Worm (Caenorhabditis elegans) whole organism, L3 larva: Measurements from ENCODE around the gene chil-9.

Experiments
- aly-2 ChIP-seq: fragments of 150-350 bp; optimal IDR thresholded peaks from 2 replicates; lab custom pipeline; 2014; ENCODE audit warnings: missing biosample characterization, missing genetic modification characterization
- ama-1 ChIP-seq: fragments of 150-350 bp; optimal IDR thresholded peaks from 2 replicates; lab custom pipeline; 2018
- ceh-16 ChIP-seq: sonication (generic microtip); optimal IDR thresholded peaks from 2 replicates; lab custom pipeline; 2017; ENCODE audit warnings: missing biosample characterization, missing genetic modification characterization
- ceh-28 ChIP-seq: fragments of 150-350 bp; optimal IDR thresholded peaks from 2 replicates; lab custom pipeline; 2014; ENCODE audit warnings: missing biosample characterization, missing genetic modification reagents, missing genetic modification characterization
- ceh-82 ChIP-seq: fragments of 150-350 bp; optimal IDR thresholded peaks from 2 replicates; lab custom pipeline; 2014; ENCODE audit warnings: missing biosample characterization, missing genetic modification characterization
- ceh-9 ChIP-seq: sonication (generic microtip); optimal IDR thresholded peaks from 2 replicates; lab custom pipeline; 2018; ENCODE audit warnings: missing biosample characterization, missing genetic modification characterization
- egl-5 ChIP-seq: fragments of 150-350 bp; optimal IDR thresholded peaks from 2 replicates; lab custom pipeline; 2017; ENCODE audit warnings: missing biosample characterization, missing genetic modification reagents, missing genetic modification characterization, inconsistent platforms
- elt-1 ChIP-seq: fragments of 150-350 bp; optimal IDR thresholded peaks from 2 replicates; lab custom pipeline; 2014; ENCODE audit warnings: missing biosample characterization, missing genetic modification characterization
- elt-2 ChIP-seq: sonication (generic microtip); optimal IDR thresholded peaks from 2 replicates; lab custom pipeline; 2016; ENCODE audit warnings: missing genetic modification reagents, mild to moderate bottlenecking, missing genetic modification characterization, missing compliant biosample characterization
- elt-3 ChIP-seq, 3 experiments: fragments of 150-350 bp in 1 of 3; sonication (generic microtip) in 2 of 3; optimal IDR thresholded peaks; 2 replicates in 2 of 3; 4 replicates in 1 of 3; lab custom pipeline; 2014 to 2017; ENCODE audit warnings: missing biosample characterization in 3 of 3, missing genetic modification characterization in 3 of 3
- eor-1 ChIP-seq, 2 experiments: fragments of 150-350 bp; optimal IDR thresholded peaks; 2 replicates each; lab custom pipeline; 2014 to 2018; ENCODE audit warnings: missing biosample characterization in 2 of 2, missing genetic modification characterization in 2 of 2
- fkh-10 ChIP-seq: sonication (generic microtip); optimal IDR thresholded peaks from 2 replicates; lab custom pipeline; 2017; ENCODE audit warnings: missing biosample characterization, missing genetic modification reagents, missing genetic modification characterization
- fos-1 ChIP-seq: fragments of 150-350 bp; optimal IDR thresholded peaks from 2 replicates; lab custom pipeline; 2014; ENCODE audit warnings: missing biosample characterization, missing genetic modification characterization
- hmg-11 ChIP-seq: sonication (generic microtip); optimal IDR thresholded peaks from 2 replicates; lab custom pipeline; 2016; ENCODE audit warnings: missing genetic modification characterization, missing compliant biosample characterization
- jun-1 ChIP-seq: fragments of 150-350 bp; optimal IDR thresholded peaks from 2 replicates; lab custom pipeline; 2014; ENCODE audit warnings: missing biosample characterization, missing genetic modification reagents, missing genetic modification characterization
- lin-15B ChIP-seq: fragments of 150-350 bp; optimal IDR thresholded peaks from 2 replicates; lab custom pipeline; 2014; ENCODE audit warnings: missing biosample characterization, missing genetic modification characterization
- mdl-1 ChIP-seq: fragments of 150-350 bp; optimal IDR thresholded peaks from 2 replicates; lab custom pipeline; 2014; ENCODE audit warnings: missing biosample characterization, missing genetic modification characterization
- nfya-1 ChIP-seq: sonication (generic microtip); optimal IDR thresholded peaks from 2 replicates; lab custom pipeline; 2017; ENCODE audit warnings: missing genetic modification characterization, mild to moderate bottlenecking, missing compliant biosample characterization, antibody characterized with exemption, moderate library complexity; ENCODE audit not compliant: insufficient read depth
- nhr-11 ChIP-seq: fragments of 150-350 bp; optimal IDR thresholded peaks from 2 replicates; lab custom pipeline; 2014; ENCODE audit warnings: missing biosample characterization, missing genetic modification characterization
- nhr-23 ChIP-seq: fragments of 150-350 bp; optimal IDR thresholded peaks from 2 replicates; lab custom pipeline; 2014; ENCODE audit warnings: missing biosample characterization, missing genetic modification reagents, missing genetic modification characterization
- nhr-237 ChIP-seq: fragments of 150-350 bp; optimal IDR thresholded peaks from 2 replicates; lab custom pipeline; 2014; ENCODE audit warnings: missing biosample characterization, missing genetic modification characterization
- nhr-25 ChIP-seq: sonication (generic microtip); optimal IDR thresholded peaks from 2 replicates; lab custom pipeline; 2017; ENCODE audit warnings: missing biosample characterization, missing genetic modification characterization
- nhr-28 ChIP-seq: fragments of 150-350 bp; optimal IDR thresholded peaks from 2 replicates; lab custom pipeline; 2014; ENCODE audit warnings: missing biosample characterization, missing genetic modification characterization
- nhr-43 ChIP-seq: sonication (generic microtip); optimal IDR thresholded peaks from 2 replicates; lab custom pipeline; 2016; ENCODE audit warnings: mild to moderate bottlenecking, missing genetic modification characterization, missing compliant biosample characterization; ENCODE audit not compliant: poor library complexity, severe bottlenecking
- nhr-76 ChIP-seq: fragments of 150-350 bp; sonication (generic microtip); optimal IDR thresholded peaks from 5 replicates; lab custom pipeline; 2014; ENCODE audit warnings: missing biosample characterization, missing genetic modification characterization
- nhr-77 ChIP-seq: fragments of 150-350 bp; optimal IDR thresholded peaks from 2 replicates; lab custom pipeline; 2014; ENCODE audit warnings: missing biosample characterization, missing genetic modification characterization
- pha-4 ChIP-seq: fragments of 150-350 bp; optimal IDR thresholded peaks from 2 replicates; lab custom pipeline; 2014; ENCODE audit warnings: missing biosample characterization, missing genetic modification reagents, missing genetic modification characterization
- pqm-1 ChIP-seq: fragments of 150-350 bp; optimal IDR thresholded peaks from 2 replicates; lab custom pipeline; 2017; ENCODE audit warnings: missing biosample characterization, missing genetic modification characterization, inconsistent platforms
- sea-2 ChIP-seq: fragments of 150-350 bp; sonication (generic microtip); optimal IDR thresholded peaks from 4 replicates; lab custom pipeline; 2014; ENCODE audit warnings: missing biosample characterization, missing genetic modification reagents, missing genetic modification characterization
- skn-1 ChIP-seq: fragments of 150-350 bp; optimal IDR thresholded peaks from 2 replicates; lab custom pipeline; 2014; ENCODE audit warnings: missing biosample characterization, missing genetic modification characterization
- snpc-4 ChIP-seq: fragments of 150-350 bp; optimal IDR thresholded peaks from 2 replicates; lab custom pipeline; 2014; ENCODE audit warnings: missing biosample characterization, missing genetic modification characterization
- unc-39 ChIP-seq: sonication (generic microtip); optimal IDR thresholded peaks from 4 replicates; lab custom pipeline; 2017; ENCODE audit warnings: missing biosample characterization, missing genetic modification characterization
- zag-1 ChIP-seq: fragments of 150-350 bp; optimal IDR thresholded peaks from 2 replicates; lab custom pipeline; 2014; ENCODE audit warnings: missing biosample characterization, missing genetic modification characterization
- ztf-11 ChIP-seq: fragments of 150-350 bp; optimal IDR thresholded peaks from 2 replicates; lab custom pipeline; 2014; ENCODE audit warnings: missing biosample characterization, missing genetic modification characterization

The chil-9 gene

DNA sequence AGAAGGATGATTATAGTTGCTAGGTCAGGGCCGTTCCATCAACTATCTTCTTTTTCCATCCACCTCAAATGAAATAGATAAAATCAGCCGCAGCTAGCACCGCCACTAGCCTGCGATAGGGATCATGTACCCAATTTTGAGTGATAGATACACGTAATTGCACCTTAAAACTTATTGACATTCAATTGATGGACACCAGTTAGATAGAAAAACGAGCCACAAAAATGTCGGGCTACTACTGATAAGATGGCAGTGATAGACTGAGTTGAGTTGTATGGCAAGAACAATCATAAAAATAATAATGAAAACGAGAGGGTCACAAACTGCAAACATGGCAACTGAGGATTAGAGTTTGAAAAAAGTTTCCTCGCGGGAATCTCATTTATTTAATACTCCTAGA, 46.7 kb upstream of the chil-9 start:
- TF ChIP-seq pqm-1 (tag; lab: Kevin White, UChicago) (peak; percentile 48), nhr-76 (tag; lab: Kevin White, UChicago) (no peak), fkh-10 (no peak), unc-39 (tag; lab: Kevin White, UChicago) (no peak), mdl-1 (tag; lab: Kevin White, UChicago) (no peak), skn-1 (tag; lab: Kevin White, UChicago) (no peak), nhr-11 (tag; lab: Kevin White, UChicago) (no peak), aly-2 (tag; lab: Kevin White, UChicago) (no peak), elt-1 (tag; lab: Kevin White, UChicago) (peak; percentile 91), egl-5 (tag; lab: Kevin White, UChicago) (no peak), nhr-23 (tag; lab: Kevin White, UChicago) (peak; percentile 2), elt-2 (tag; lab: Kevin White, UChicago) (peak; percentile 75), lin-15B (tag; lab: Kevin White, UChicago) (no peak), eor-1 (tag; optimal IDR thresholded peaks at IDR 0.05; lab: Kevin White, UChicago) (no peak), elt-3 (tag; optimal IDR thresholded peaks at IDR 0.05; lab: Kevin White, UChicago) (no peak), nhr-25 (no peak), ztf-11 (tag; lab: Kevin White, UChicago) (no peak), nfya-1 (tag; lab: Kevin White, UChicago) (no peak), nhr-28 (tag; lab: Kevin White, UChicago) (no peak)

DNA sequence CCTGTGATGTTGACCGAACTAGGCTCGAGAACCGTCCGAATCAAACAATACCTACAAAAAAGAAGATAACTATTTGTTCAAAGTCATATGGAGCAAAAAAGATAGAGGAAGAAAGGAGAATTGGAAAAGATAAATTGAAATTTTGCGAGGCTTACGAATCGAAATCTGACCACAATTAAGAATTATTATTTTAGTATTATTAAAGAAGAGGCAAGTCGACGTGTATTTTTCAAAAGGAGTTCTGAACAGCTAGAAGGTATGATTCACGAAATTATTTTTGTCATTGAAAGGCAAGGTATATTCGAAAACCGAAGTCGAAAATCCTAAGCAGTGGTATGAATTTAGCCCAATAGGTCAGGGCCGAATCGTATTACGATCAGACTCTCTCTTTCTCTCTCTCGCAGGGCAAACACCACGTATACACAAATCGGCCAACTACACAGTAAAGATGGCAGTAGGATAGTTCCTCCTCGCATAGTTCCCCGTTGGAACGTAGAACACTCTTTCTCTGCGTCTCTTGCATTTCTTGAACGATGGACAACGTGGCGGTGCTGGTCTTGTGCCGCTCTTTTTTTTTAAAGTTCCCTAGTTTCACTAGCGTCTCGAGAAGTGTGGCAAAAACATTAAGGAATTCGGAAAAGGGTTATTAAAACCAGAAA, 46.0 kb upstream of the chil-9 start, which contains the start of gene vgln-1:
TSS of gene vgln-1 (minus strand) at position 51 of the 659 bp plus-strand sequence.
- TF ChIP-seq ceh-16 (tag; lab: Kevin White, UChicago) (no peak), ama-1 (no peak), hmg-11 (tag; lab: Kevin White, UChicago) (peak; percentile 1), nhr-23 (tag; lab: Kevin White, UChicago) (peak; percentile 61), skn-1 (tag; lab: Kevin White, UChicago) (no peak), pha-4 (tag; lab: Kevin White, UChicago) (peak; percentile 69), nhr-25 (peak; percentile 55), pqm-1 (tag; lab: Kevin White, UChicago) (no peak), nhr-28 (tag; lab: Kevin White, UChicago) (no peak)
- TF ChIP-seq, all 47 proteins: peak for 4

DNA sequence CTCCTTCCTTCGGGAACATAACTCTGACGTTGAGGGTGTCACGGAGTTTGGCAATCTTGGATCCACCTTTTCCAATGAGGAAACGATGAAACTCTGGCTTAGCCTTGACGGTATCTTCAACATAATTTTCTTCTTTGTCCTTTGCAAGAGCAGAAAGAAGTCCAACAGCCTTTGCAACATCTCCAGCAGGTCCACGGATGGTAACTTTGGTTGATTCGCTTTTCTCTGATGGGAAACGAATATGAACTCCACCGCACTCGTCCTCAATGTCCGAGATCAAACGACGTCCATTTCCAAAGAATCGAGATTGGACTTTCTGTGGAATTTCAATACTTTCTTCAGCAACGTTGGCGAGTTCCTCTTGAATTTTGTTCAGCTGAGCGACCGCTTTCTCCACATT, 43.4 kb upstream of the chil-9 start:
- TF ChIP-seq elt-3 (tag; optimal IDR thresholded peaks at IDR 0.05; lab: Kevin White, UChicago) = no peak
- TF ChIP-seq zag-1 = no peak
- TF ChIP-seq snpc-4 (tag; lab: Kevin White, UChicago) = no peak
- TF ChIP-seq skn-1 (tag; lab: Kevin White, UChicago) = no peak
- TF ChIP-seq ceh-16 (tag; lab: Kevin White, UChicago) = no peak
- TF ChIP-seq nhr-25 = no peak
- TF ChIP-seq nhr-77 (tag; lab: Kevin White, UChicago) = no peak
- no peak for TF ChIP-seq ceh-9 (tag; lab: Kevin White, UChicago)
- TF ChIP-seq ceh-28 (tag; lab: Kevin White, UChicago) = no peak
- no peak for TF ChIP-seq jun-1
- TF ChIP-seq ztf-11 (tag; lab: Kevin White, UChicago) = no peak
- no peak for TF ChIP-seq ceh-82
- TF ChIP-seq, all 47 proteins: peak for 0

DNA sequence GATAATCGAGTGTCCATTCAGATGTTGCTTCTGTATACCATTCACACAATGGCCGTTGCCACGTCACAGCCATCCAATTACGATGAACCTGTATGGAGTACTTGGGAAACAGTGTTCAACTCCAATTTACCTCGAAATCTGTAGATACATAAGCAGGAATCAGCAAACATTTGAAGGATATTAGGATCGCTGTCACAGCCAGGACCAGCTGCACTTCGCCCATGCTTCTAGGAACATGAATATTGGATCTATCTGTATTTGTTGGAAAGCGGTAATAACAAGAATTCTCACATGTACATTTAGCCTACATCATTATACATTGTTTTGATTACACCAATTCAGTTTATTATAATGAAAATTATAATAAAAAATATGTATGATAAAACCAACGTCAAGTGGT, 41.1 kb upstream of the chil-9 start, which contains the start of gene algn-8:
TSS of gene algn-8 (minus strand) at position 227 of the 400 bp plus-strand sequence.
- TF ChIP-seq eor-1 (tag; optimal IDR thresholded peaks at IDR 0.05; lab: Kevin White, UChicago) (no peak), ceh-16 (tag; lab: Kevin White, UChicago) (no peak), nhr-43 (tag; lab: Kevin White, UChicago) (no peak), fos-1 (tag; lab: Kevin White, UChicago) (no peak)
- TF ChIP-seq, all 47 proteins: peak for 0

DNA sequence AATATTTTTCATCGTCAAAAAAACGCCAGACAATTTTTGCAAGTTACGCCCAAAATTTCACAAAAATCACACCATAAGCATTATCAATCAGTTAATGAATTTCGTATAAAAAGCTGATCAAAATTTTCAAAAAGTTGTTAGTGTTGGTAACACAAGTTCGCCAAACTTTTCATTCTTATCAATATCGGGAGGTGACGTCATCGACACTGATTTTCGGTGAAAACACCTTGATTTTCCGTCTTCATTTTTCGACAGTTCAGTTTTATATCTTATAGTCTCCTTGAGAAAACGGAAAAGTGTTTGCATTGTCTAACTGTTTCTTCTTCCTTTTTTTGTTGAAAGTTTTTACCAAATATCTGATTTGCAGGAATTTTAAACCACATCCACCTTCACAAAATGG, 35.7 kb upstream of the chil-9 start, which contains the start of gene C08H9.15:
TSS of gene C08H9.15 (plus strand) at position 368 of the 400 bp plus-strand sequence.
- TF ChIP-seq nhr-237 (tag; lab: Kevin White, UChicago) (no peak), nhr-25 (peak; percentile 30), sea-2 (GFP tag; lab: Kevin White, UChicago) (no peak), nhr-11 (tag; lab: Kevin White, UChicago) (no peak), egl-5 (tag; lab: Kevin White, UChicago) (no peak), aly-2 (tag; lab: Kevin White, UChicago) (no peak)
- TF ChIP-seq, all 47 proteins: peak for 1
